Fruit fly (Drosophila melanogaster): Measurements from ENCODE around the gene phol.

DNA sequence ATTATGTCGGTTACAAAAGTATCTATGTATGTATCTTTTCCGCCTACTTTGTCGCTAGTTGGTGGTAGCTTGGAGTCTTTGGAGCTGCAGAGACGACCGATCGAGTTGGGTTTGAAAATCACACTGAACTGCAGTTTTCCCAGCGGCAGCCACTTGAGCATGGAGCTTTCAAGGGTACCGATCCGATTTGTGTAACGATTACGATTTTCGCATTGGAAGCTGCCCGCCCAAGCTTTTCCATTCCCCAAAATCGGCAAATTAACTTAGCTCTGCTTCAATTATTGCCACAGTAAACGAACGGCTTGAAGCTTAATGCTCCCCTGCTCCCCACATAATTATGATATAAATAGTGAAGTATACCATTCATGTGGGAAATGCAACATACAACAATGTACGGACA lies 33.1 kb upstream of the phol start, which contains the start of gene CG32036:
- no peak for TF ChIP-seq CG8478 (optimal IDR thresholded peaks at IDR 0.05)
- TF ChIP-seq CTCF (optimal IDR thresholded peaks at IDR 0.05): no peak

All from S2 (cell line).